Worm (Caenorhabditis elegans) whole organism, L1 larva: Measurements from ENCODE around the gene C07E3.8.

ENCODE experiments used
- C04F5.9 ChIP-seq: sonication (generic microtip); optimal IDR thresholded peaks from 2 replicates; lab custom pipeline; 2016; ENCODE audit warnings: missing genetic modification characterization, missing compliant biosample characterization
- C16A3.4 ChIP-seq: fragments of 150-350 bp; optimal IDR thresholded peaks from 2 replicates; lab custom pipeline; 2014; ENCODE audit warnings: missing biosample characterization, missing genetic modification characterization
- C34B4.2 ChIP-seq: sonication (generic microtip); optimal IDR thresholded peaks from 2 replicates; lab custom pipeline; 2017; ENCODE audit warnings: mild to moderate bottlenecking, missing genetic modification characterization, missing compliant biosample characterization
- aha-1 ChIP-seq: fragments of 150-350 bp; optimal IDR thresholded peaks from 2 replicates; lab custom pipeline; 2014; ENCODE audit warnings: missing biosample characterization, missing genetic modification characterization
- ama-1 ChIP-seq: fragments of 150-350 bp; optimal IDR thresholded peaks from 2 replicates; lab custom pipeline; 2014
- blmp-1 ChIP-seq: fragments of 150-350 bp; optimal IDR thresholded peaks from 2 replicates; lab custom pipeline; 2014; ENCODE audit warnings: missing biosample characterization, missing genetic modification characterization
- ceh-63 ChIP-seq: fragments of 200-800 bp; sonication (Bioruptor generic); optimal IDR thresholded peaks from 2 replicates; lab custom pipeline; 2018; ENCODE audit warnings: mild to moderate bottlenecking, missing genetic modification characterization, missing compliant biosample characterization
- ceh-8 ChIP-seq: fragments of 200-800 bp; sonication (Bioruptor generic); optimal IDR thresholded peaks from 2 replicates; lab custom pipeline; 2018; ENCODE audit warnings: mild to moderate bottlenecking, missing genetic modification characterization, moderate library complexity, missing compliant biosample characterization
- ceh-82 ChIP-seq, 3 experiments: fragments of 150-350 bp in 1 of 3; sonication (generic microtip) in 2 of 3; optimal IDR thresholded peaks; 2 replicates each; lab custom pipeline; 2014 to 2017; ENCODE audit warnings: missing biosample characterization in 3 of 3, missing genetic modification characterization in 3 of 3
- ceh-88 ChIP-seq: fragments of 200-800 bp; sonication (Bioruptor generic); IDR thresholded peaks from 2 replicates; pipeline ENCODE4 v1.3.6; 2022; ENCODE audit warnings: missing genetic modification characterization, missing compliant biosample characterization
- dpl-1 ChIP-seq, 3 experiments: fragments of 150-350 bp in 2 of 3; sonication (generic microtip) in 1 of 3; optimal IDR thresholded peaks; 2 replicates each; lab custom pipeline; 2014 to 2017; ENCODE audit warnings: missing biosample characterization in 3 of 3, missing genetic modification characterization in 3 of 3, missing genetic modification reagents in 3 of 3
- dsc-1 ChIP-seq: sonication (generic microtip); optimal IDR thresholded peaks from 2 replicates; lab custom pipeline; 2016; ENCODE audit warnings: mild to moderate bottlenecking, missing genetic modification characterization, missing compliant biosample characterization
- efl-1 ChIP-seq, 4 experiments: fragments of 150-350 bp; optimal IDR thresholded peaks in 3 of 4; peaks in 1 of 4; 1 replicate in 1 of 4; 2 replicates in 3 of 4; lab custom pipeline; 2014; ENCODE audit warnings: missing biosample characterization in 2 of 4, missing genetic modification characterization in 2 of 4, missing genetic modification reagents in 2 of 4
- efl-3 ChIP-seq: fragments of 200-800 bp; sonication (Bioruptor generic); optimal IDR thresholded peaks from 2 replicates; lab custom pipeline; 2018; ENCODE audit warnings: mild to moderate bottlenecking, missing genetic modification characterization, missing compliant biosample characterization
- egl-27 ChIP-seq, 2 experiments: fragments of 150-350 bp in 1 of 2; sonication (generic microtip); optimal IDR thresholded peaks; 3 replicates each; lab custom pipeline; 2017 to 2018; ENCODE audit warnings: missing biosample characterization in 2 of 2, missing genetic modification characterization in 2 of 2, missing genetic modification reagents in 2 of 2
- elt-2 ChIP-seq: sonication (generic microtip); optimal IDR thresholded peaks from 2 replicates; lab custom pipeline; 2016; ENCODE audit warnings: missing genetic modification characterization, mild to moderate bottlenecking, inconsistent platforms, missing compliant biosample characterization, missing genetic modification reagents
- elt-3 ChIP-seq, 6 experiments: fragments of 150-350 bp in 1 of 6; sonication (generic microtip); optimal IDR thresholded peaks; 2 replicates each; lab custom pipeline; 2017 to 2018; ENCODE audit warnings: missing biosample characterization in 6 of 6, missing genetic modification characterization in 6 of 6, inconsistent platforms in 1 of 6
- fkh-10 ChIP-seq: sonication (generic microtip); optimal IDR thresholded peaks from 2 replicates; lab custom pipeline; 2017; ENCODE audit warnings: missing biosample characterization, missing genetic modification reagents, missing genetic modification characterization
- fos-1 ChIP-seq: fragments of 150-350 bp; optimal IDR thresholded peaks from 2 replicates; lab custom pipeline; 2014; ENCODE audit warnings: missing biosample characterization, missing genetic modification characterization
- grh-1 ChIP-seq: fragments of 200-800 bp; sonication (Bioruptor generic); IDR thresholded peaks from 2 replicates; pipeline ENCODE4 v1.3.6; 2022; ENCODE audit warnings: missing genetic modification reagents, missing genetic modification characterization, missing compliant biosample characterization
- hlh-4 ChIP-seq: sonication (generic microtip); optimal IDR thresholded peaks from 2 replicates; lab custom pipeline; 2016; ENCODE audit warnings: mild to moderate bottlenecking, missing genetic modification characterization, missing compliant biosample characterization
- lin-13 ChIP-seq: fragments of 150-350 bp; optimal IDR thresholded peaks from 2 replicates; lab custom pipeline; 2014; ENCODE audit warnings: missing biosample characterization, missing genetic modification reagents, missing genetic modification characterization
- lin-14 ChIP-seq: fragments of 200-800 bp; sonication (Bioruptor generic); optimal IDR thresholded peaks from 2 replicates; lab custom pipeline; 2018; ENCODE audit warnings: mild to moderate bottlenecking, missing genetic modification characterization, moderate library complexity, missing compliant biosample characterization
- lin-15B ChIP-seq: fragments of 150-350 bp; sonication (generic microtip); optimal IDR thresholded peaks from 3 replicates; lab custom pipeline; 2014; ENCODE audit warnings: missing biosample characterization, missing genetic modification characterization
- lin-35 ChIP-seq, 2 experiments: fragments of 150-350 bp; optimal IDR thresholded peaks; 2 replicates each; lab custom pipeline; 2014; ENCODE audit warnings: missing biosample characterization in 2 of 2, missing genetic modification characterization in 2 of 2, missing genetic modification reagents in 2 of 2
- mep-1 ChIP-seq: fragments of 150-350 bp; optimal IDR thresholded peaks from 2 replicates; lab custom pipeline; 2014; ENCODE audit warnings: missing biosample characterization, missing genetic modification characterization
- nhr-12 ChIP-seq: sonication (generic microtip); optimal IDR thresholded peaks from 2 replicates; lab custom pipeline; 2017; ENCODE audit warnings: missing biosample characterization, missing genetic modification characterization
- nhr-20 ChIP-seq: sonication (generic microtip); optimal IDR thresholded peaks from 2 replicates; lab custom pipeline; 2016; ENCODE audit warnings: mild to moderate bottlenecking, missing genetic modification characterization, missing compliant biosample characterization
- nhr-28 ChIP-seq: fragments of 150-350 bp; optimal IDR thresholded peaks from 2 replicates; lab custom pipeline; 2014; ENCODE audit warnings: missing biosample characterization, missing genetic modification characterization
- nhr-47 ChIP-seq: sonication (generic microtip); optimal IDR thresholded peaks from 2 replicates; lab custom pipeline; 2016; ENCODE audit warnings: mild to moderate bottlenecking, missing genetic modification characterization, moderate library complexity, missing compliant biosample characterization
- nhr-71 ChIP-seq: sonication (generic microtip); optimal IDR thresholded peaks from 2 replicates; lab custom pipeline; 2016; ENCODE audit warnings: mild to moderate bottlenecking, missing genetic modification characterization, moderate library complexity, missing compliant biosample characterization
- nhr-77 ChIP-seq: fragments of 150-350 bp; optimal IDR thresholded peaks from 2 replicates; lab custom pipeline; 2014; ENCODE audit warnings: missing biosample characterization, missing genetic modification characterization
- nhr-84 ChIP-seq: sonication (generic microtip); optimal IDR thresholded peaks from 2 replicates; lab custom pipeline; 2017; ENCODE audit warnings: missing biosample characterization, missing genetic modification characterization
- nhr-85 ChIP-seq: sonication (generic microtip); peaks from one replicate; lab custom pipeline; 2016; ENCODE audit warnings: missing genetic modification characterization, inconsistent platforms, missing compliant biosample characterization
- pax-3 ChIP-seq: fragments of 200-800 bp; sonication (Bioruptor generic); optimal IDR thresholded peaks from 2 replicates; lab custom pipeline; 2018; ENCODE audit warnings: mild to moderate bottlenecking, missing genetic modification characterization, moderate library complexity, missing compliant biosample characterization
- rnt-1 ChIP-seq: sonication (generic microtip); optimal IDR thresholded peaks from 2 replicates; lab custom pipeline; 2016; ENCODE audit warnings: mild to moderate bottlenecking, missing genetic modification characterization, moderate library complexity, missing compliant biosample characterization
- sox-4 ChIP-seq: sonication (generic microtip); optimal IDR thresholded peaks from 2 replicates; lab custom pipeline; 2016; ENCODE audit warnings: missing genetic modification characterization, missing compliant biosample characterization
- sup-37 ChIP-seq: fragments of 200-800 bp; sonication (Bioruptor generic); optimal IDR thresholded peaks from 2 replicates; lab custom pipeline; 2018; ENCODE audit warnings: mild to moderate bottlenecking, missing genetic modification characterization, missing compliant biosample characterization
- swsn-7 ChIP-seq: sonication (generic microtip); optimal IDR thresholded peaks from 2 replicates; lab custom pipeline; 2016; ENCODE audit warnings: missing genetic modification characterization, missing compliant biosample characterization
- tlp-1 ChIP-seq: fragments of 150-350 bp; optimal IDR thresholded peaks from 2 replicates; lab custom pipeline; 2014; ENCODE audit warnings: missing biosample characterization, missing genetic modification characterization
- unc-30 ChIP-seq: sonication (generic microtip); optimal IDR thresholded peaks from 2 replicates; lab custom pipeline; 2017; ENCODE audit warnings: missing biosample characterization, missing genetic modification characterization
- unc-86 ChIP-seq: sonication (generic microtip); optimal IDR thresholded peaks from 2 replicates; lab custom pipeline; 2016; ENCODE audit warnings: missing genetic modification characterization, missing compliant biosample characterization
- vab-15 ChIP-seq: sonication (generic microtip); optimal IDR thresholded peaks from 2 replicates; lab custom pipeline; 2017; ENCODE audit warnings: missing genotype, mild to moderate bottlenecking, missing genetic modification characterization, missing compliant biosample characterization
- xbp-1 ChIP-seq: sonication (generic microtip); optimal IDR thresholded peaks from 2 replicates; lab custom pipeline; 2016; ENCODE audit warnings: missing genetic modification characterization, missing compliant biosample characterization
- zag-1 ChIP-seq: fragments of 150-350 bp; optimal IDR thresholded peaks from 2 replicates; lab custom pipeline; 2014; ENCODE audit warnings: missing biosample characterization, missing genetic modification characterization
- ztf-11 ChIP-seq, 2 experiments: sonication (generic microtip); optimal IDR thresholded peaks; 2 replicates each; lab custom pipeline; 2016 to 2017; ENCODE audit warnings: missing genetic modification characterization in 2 of 2, missing biosample characterization in 1 of 2, missing compliant biosample characterization in 1 of 2

C07E3.8 gene

DNA sequence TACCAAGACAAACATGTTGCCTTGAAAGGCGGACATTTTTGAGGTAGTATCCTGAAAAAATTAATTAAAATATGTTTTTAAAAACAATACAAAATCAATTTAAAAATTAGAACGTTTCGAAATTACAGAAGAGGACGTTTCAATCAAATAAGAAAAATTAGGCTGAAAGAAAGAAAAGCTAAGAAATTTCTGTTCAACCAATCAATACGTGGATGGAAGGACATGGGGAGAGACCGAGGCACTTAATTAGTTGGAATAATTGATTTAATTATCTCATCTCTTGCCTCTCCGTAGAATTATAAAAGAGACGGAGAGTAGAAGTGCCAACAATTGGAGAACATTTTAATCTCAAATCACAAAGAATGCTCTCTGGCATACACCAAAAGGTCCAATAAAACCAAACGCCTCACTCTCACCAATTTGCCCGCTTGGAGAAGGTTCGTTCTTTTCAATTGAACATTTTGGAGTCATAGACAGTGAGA is 17.5 kb downstream of the C07E3.8 start, which contains the start of gene ceh-58:
ceh-58 (minus strand) TSS at position 51 of the 482 bp plus-strand sequence.
- TF ChIP-seq ceh-8 (peak; percentile 22), blmp-1 (tag; lab: Kevin White, UChicago) (peak; percentile 36), elt-2 (no peak), xbp-1 (no peak), nhr-77 (tag; lab: Kevin White, UChicago) (no peak), ceh-88 (no peak), pax-3 (tag; lab: Kevin White, UChicago) (no peak), fos-1 (no peak), swsn-7 (no peak), efl-3 (GFP tag; lab: Kevin White, UChicago) (no peak), lin-15B (tag; lab: Kevin White, UChicago) (no peak), nhr-84 (tag; lab: Kevin White, UChicago) (no peak), C16A3.4 (tag; lab: Kevin White, UChicago) (no peak), sox-4 (no peak), nhr-85 (tag; lab: Kevin White, UChicago) (peak; percentile 61), mep-1 (no peak), lin-14 (GFP tag; lab: Kevin White, UChicago) (peak; percentile 33), dsc-1 (tag; lab: Kevin White, UChicago) (no peak), nhr-47 (tag; lab: Kevin White, UChicago) (no peak), hlh-4 (tag; lab: Kevin White, UChicago) (no peak), unc-30 (tag; lab: Kevin White, UChicago) (no peak), ztf-11 (tag; optimal IDR thresholded peaks at IDR 0.05; lab: Kevin White, UChicago) (no peak)

DNA sequence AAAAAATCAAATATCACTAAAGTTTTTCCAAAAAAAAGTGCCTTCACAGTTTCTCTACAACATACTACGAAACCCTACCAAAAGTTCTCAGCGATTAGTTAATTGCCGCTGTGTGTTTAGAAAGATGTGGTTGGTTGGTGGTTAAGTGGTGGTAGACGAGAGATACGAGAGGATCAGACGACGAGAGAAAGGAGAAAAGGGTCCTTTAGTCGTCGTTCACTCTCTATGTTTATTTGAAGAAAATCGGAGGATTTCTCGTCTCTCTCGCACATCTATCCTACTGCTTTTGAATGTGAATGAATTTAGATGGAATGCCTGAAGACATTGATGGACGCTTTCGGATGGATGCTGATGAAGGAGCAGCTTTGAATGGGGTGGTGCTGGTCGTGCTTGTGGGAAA is 18.8 kb downstream of the C07E3.8 start:
- TF ChIP-seq egl-27 (tag; optimal IDR thresholded peaks at IDR 0.05; lab: Kevin White, UChicago), result no peak
- peak; percentile 52 for TF ChIP-seq blmp-1 (tag; lab: Kevin White, UChicago)
- TF ChIP-seq dsc-1 (tag; lab: Kevin White, UChicago), result peak; percentile 11
- TF ChIP-seq lin-14 (GFP tag; lab: Kevin White, UChicago), result peak; percentile 70
- TF ChIP-seq efl-1 (optimal IDR thresholded peaks at IDR 0.05; lab: Kevin White, UChicago), result peak; percentile 11 to 14
- TF ChIP-seq efl-1 (GFP tag; optimal IDR thresholded peaks at IDR 0.05 in 1 of 2; lab: Kevin White, UChicago), result peak in 1 of 2 experiments; percentile 88
- TF ChIP-seq lin-35 (GFP tag; optimal IDR thresholded peaks at IDR 0.05; lab: Kevin White, UChicago), result peak in 1 of 2 experiments; percentile 14
- peak; percentile 9 for TF ChIP-seq nhr-71
- peak; percentile 40 for TF ChIP-seq mep-1
- peak in 1 of 3 experiments; percentile 10 for TF ChIP-seq dpl-1 (GFP tag; optimal IDR thresholded peaks at IDR 0.05; lab: Kevin White, UChicago)
- peak; percentile 34 for TF ChIP-seq rnt-1 (tag; lab: Kevin White, UChicago)
- TF ChIP-seq hlh-4 (tag; lab: Kevin White, UChicago), result no peak

ce11 chrII:10373016-10373415 is 21.0 kb downstream of the C07E3.8 start:
- TF ChIP-seq nhr-12 (tag; lab: Kevin White, UChicago) (no peak), tlp-1 (tag; lab: Kevin White, UChicago) (no peak), ceh-88 (no peak), elt-2 (peak; percentile 8), ceh-63 (no peak)

ce11 chrII:10373536-10374169 is 21.6 kb downstream of the C07E3.8 start:
- TF ChIP-seq elt-3 (tag; optimal IDR thresholded peaks at IDR 0.05; lab: Kevin White, UChicago), result no peak
- no peak for TF ChIP-seq sup-37 (GFP tag; lab: Kevin White, UChicago)
- no peak for TF ChIP-seq lin-13 (GFP tag; lab: Kevin White, UChicago)
- TF ChIP-seq ama-1 (lab: Kevin White, UChicago), result no peak
- no peak for TF ChIP-seq pax-3 (tag; lab: Kevin White, UChicago)
- no peak for TF ChIP-seq rnt-1 (tag; lab: Kevin White, UChicago)
- peak in 1 of 2 experiments; percentile 15 for TF ChIP-seq ztf-11 (tag; optimal IDR thresholded peaks at IDR 0.05; lab: Kevin White, UChicago)
- peak; percentile 38 for TF ChIP-seq ceh-8
- TF ChIP-seq aha-1 (tag; lab: Kevin White, UChicago), result no peak
- no peak for TF ChIP-seq grh-1 (GFP tag; lab: Robert Waterston, UW)
- TF ChIP-seq nhr-28 (tag; lab: Kevin White, UChicago), result no peak
- TF ChIP-seq C04F5.9 (tag; lab: Kevin White, UChicago), result no peak
- TF ChIP-seq vab-15, result no peak
- no peak for TF ChIP-seq ceh-82 (tag; optimal IDR thresholded peaks at IDR 0.05; lab: Kevin White, UChicago)
- TF ChIP-seq zag-1 (tag; lab: Kevin White, UChicago), result no peak
- no peak for TF ChIP-seq unc-86 (tag; lab: Kevin White, UChicago)
- TF ChIP-seq efl-3 (GFP tag; lab: Kevin White, UChicago), result no peak
- TF ChIP-seq fkh-10 (GFP tag; lab: Kevin White, UChicago), result no peak
- no peak for TF ChIP-seq C34B4.2
- TF ChIP-seq nhr-20 (tag; lab: Kevin White, UChicago), result no peak
